Fruit fly (Drosophila melanogaster): ENCODE results near the gene CG15784.

- TF ChIP-seq psq (optimal IDR thresholded peaks at IDR 0.05) (no peak), usp (GFP tag; optimal IDR thresholded peaks at IDR 0.05) (no peak), CG8478 (optimal IDR thresholded peaks at IDR 0.05) (no peak), pan (optimal IDR thresholded peaks at IDR 0.05) (no peak), Dll (optimal IDR thresholded peaks at IDR 0.05) (no peak)
Observed at dm6 chrX:5427261-5427660, 2.1 kb upstream of the CG15784 start, which contains the start of gene CG16756.
